Worm (Caenorhabditis elegans): ENCODE data around the gene F40F4.7.

ce11 chrX:3218040-3218795 lies 27.5 kb downstream of the F40F4.7 start:
- TF ChIP-seq him-1 (tag; optimal IDR thresholded peaks at IDR 0.05) (no peak), W03F9.2 (tag; optimal IDR thresholded peaks at IDR 0.05) (no peak)

Data from whole organism, L4/young adult.